Fruit fly (Drosophila melanogaster): ENCODE results near the gene CG8003.
A peak's percentile ranks its signal among the peaks of the same experiment; 100 is the strongest.

Gene CG8003

dm6 chr3L:10637819-10638218 is 23.5 kb upstream of the CG8003 start, which contains the start of gene Cnep1r2 (continued):
- peak; percentile 1 for TF ChIP-seq dm (GFP tag; optimal IDR thresholded peaks at IDR 0.05)
- TF ChIP-seq dati (GFP tag; IDR thresholded peaks at IDR 0.05) = peak; percentile 69; the same call in 1 of the 2 replicates
- peak; percentile 98 for TF ChIP-seq gsb-n (tag; optimal IDR thresholded peaks at IDR 0.05)
- peak; percentile 97 for TF ChIP-seq PHDP (tag; optimal IDR thresholded peaks at IDR 0.05)
- TF ChIP-seq YL-1 (GFP tag; optimal IDR thresholded peaks at IDR 0.05) = peak; percentile 95
- TF ChIP-seq CG14050 (GFP tag; IDR thresholded peaks at IDR 0.05) = peak; percentile 91
- TF ChIP-seq CG11398 (GFP tag; optimal IDR thresholded peaks at IDR 0.05) = no peak
- TF ChIP-seq CG7963 (GFP tag; IDR thresholded peaks at IDR 0.05; ENCODE audit: partially characterized antibody) = no peak
- peak; percentile 81 for TF ChIP-seq HLH54F (GFP tag; optimal IDR thresholded peaks at IDR 0.05)
- TF ChIP-seq CG15011 (GFP tag; optimal IDR thresholded peaks at IDR 0.05) = peak; percentile 72
- peak; percentile 96 for TF ChIP-seq CG32532 (GFP tag; IDR thresholded peaks at IDR 0.05)
- TF ChIP-seq CG7928 (GFP tag; optimal IDR thresholded peaks at IDR 0.05) = peak; percentile 58
- TF ChIP-seq CG1233 (GFP tag; optimal IDR thresholded peaks at IDR 0.05) = peak; percentile 96
- TF ChIP-seq CG2199 (GFP tag; IDR thresholded peaks at IDR 0.05) = peak; percentile 90
- peak; percentile 43; the same call in 1 of the 2 replicates for TF ChIP-seq CG10321 (GFP tag; IDR thresholded peaks at IDR 0.05)
- peak; percentile 95 for TF ChIP-seq CG9215 (GFP tag; IDR thresholded peaks at IDR 0.05)
- TF ChIP-seq Hmx (GFP tag; optimal IDR thresholded peaks at IDR 0.05) = no peak
- TF ChIP-seq stc (GFP tag; IDR thresholded peaks at IDR 0.05) = peak; percentile 95
- peak; percentile 68 for TF ChIP-seq CG7786 (GFP tag; optimal IDR thresholded peaks at IDR 0.05)
- TF ChIP-seq C15 (GFP tag; IDR thresholded peaks at IDR 0.05) = peak; percentile 66; the same call in 2 of the 3 replicates
- TF ChIP-seq HLHmδ (GFP tag; optimal IDR thresholded peaks at IDR 0.05) = no peak
- peak; percentile 90 for TF ChIP-seq Med (GFP tag)
- TF ChIP-seq CG2202 (tag; optimal IDR thresholded peaks at IDR 0.05) = peak; percentile 93
- TF ChIP-seq nom (GFP tag; optimal IDR thresholded peaks at IDR 0.05) = peak; percentile 90
- peak; percentile 61 for TF ChIP-seq CG4854 (GFP tag; optimal IDR thresholded peaks at IDR 0.05)
- TF ChIP-seq ab (GFP tag; optimal IDR thresholded peaks at IDR 0.05) = peak; percentile 60
- TF ChIP-seq CG4617 (GFP tag; optimal IDR thresholded peaks at IDR 0.05; ENCODE audit: borderline replicate concordance) = peak; percentile 94
- TF ChIP-seq CG4360 (GFP tag; IDR thresholded peaks at IDR 0.05) = peak; percentile 71
- peak; percentile 38 for TF ChIP-seq CG3163 (GFP tag; optimal IDR thresholded peaks at IDR 0.05)
- TF ChIP-seq Dll (GFP tag; IDR thresholded peaks at IDR 0.05; ENCODE audit: partially characterized antibody) = no peak
- TF ChIP-seq Ada2b (GFP tag; IDR thresholded peaks at IDR 0.05) = peak; percentile 90
- peak; percentile 81 for TF ChIP-seq Deaf1 (tag; optimal IDR thresholded peaks at IDR 0.05)
- TF ChIP-seq Gsc (GFP tag; IDR thresholded peaks at IDR 0.05) = no peak
- peak; percentile 97 for TF ChIP-seq CG6689 (GFP tag; IDR thresholded peaks at IDR 0.05)
- TF ChIP-seq Spps (tag; optimal IDR thresholded peaks at IDR 0.05) = peak; percentile 93
- peak; percentile 65 for TF ChIP-seq Mad (GFP tag; optimal IDR thresholded peaks at IDR 0.05)
- peak; percentile 97 for TF ChIP-seq CG32772 (GFP tag; IDR thresholded peaks at IDR 0.05)
- no peak for TF ChIP-seq eve (GFP tag; optimal IDR thresholded peaks at IDR 0.05)
- TF ChIP-seq CG2129 (GFP tag; IDR thresholded peaks at IDR 0.05; ENCODE audit: partially characterized antibody) = no peak
- TF ChIP-seq sd (tag; optimal IDR thresholded peaks at IDR 0.05) = peak; percentile 93
- peak; percentile 47 for TF ChIP-seq Myb (GFP tag; optimal IDR thresholded peaks at IDR 0.05)
- peak; percentile 78 for TF ChIP-seq pum (GFP tag; optimal IDR thresholded peaks at IDR 0.05)
- peak; percentile 92 for TF ChIP-seq ATbp (GFP tag; optimal IDR thresholded peaks at IDR 0.05)
- TF ChIP-seq CG10654 (GFP tag; optimal IDR thresholded peaks at IDR 0.05) = peak; percentile 92
- TF ChIP-seq al (GFP tag; IDR thresholded peaks at IDR 0.05) = peak; percentile 96
- TF ChIP-seq gro (GFP tag; optimal IDR thresholded peaks at IDR 0.05) = peak; percentile 19
- TF ChIP-seq tap (tag; optimal IDR thresholded peaks at IDR 0.05) = peak; percentile 91
- no peak for TF ChIP-seq sna (GFP tag; IDR thresholded peaks at IDR 0.05; ENCODE audit: partially characterized antibody)

Measured in whole organism, embryonic.